Worm (Caenorhabditis elegans) whole organism, young adult: ENCODE results near the gene Y17G7B.23.
A peak's percentile ranks its signal among the peaks of the same experiment; 100 is the strongest.

ENCODE experiments used
- B0019.2 ChIP-seq: fragments of 200-800 bp; sonication (Bioruptor generic); conservative IDR thresholded peaks from 2 replicates; pipeline ENCODE4 v1.3.6; 2022; ENCODE audit warnings: missing genetic modification reagents, missing genetic modification characterization, missing compliant biosample characterization
- B0035.1 ChIP-seq: sonication (generic microtip); optimal IDR thresholded peaks from 2 replicates; lab custom pipeline; 2016; ENCODE audit warnings: missing genetic modification characterization, mild to moderate bottlenecking, missing compliant biosample characterization, missing genotype, missing genetic modification reagents
- B0261.1 ChIP-seq: sonication (generic microtip); optimal IDR thresholded peaks from 2 replicates; lab custom pipeline; 2016; ENCODE audit warnings: mild to moderate bottlenecking, missing genetic modification characterization, moderate library complexity, missing compliant biosample characterization
- F33H1.4 ChIP-seq: fragments of 200-800 bp; sonication (Bioruptor generic); IDR thresholded peaks from 2 replicates; pipeline ENCODE4 v1.3.6; 2022; ENCODE audit warnings: missing genetic modification reagents, missing genetic modification characterization, missing compliant biosample characterization
- F57A8.1 ChIP-seq: fragments of 200-800 bp; sonication (Bioruptor generic); optimal IDR thresholded peaks from 2 replicates; lab custom pipeline; 2018; ENCODE audit warnings: mild to moderate bottlenecking, missing genetic modification characterization, moderate library complexity, missing compliant biosample characterization
- Y53F4B.3 ChIP-seq: fragments of 200-800 bp; sonication (Bioruptor generic); IDR thresholded peaks from 2 replicates; pipeline ENCODE4 v1.3.6; 2022; ENCODE audit warnings: missing genetic modification reagents, missing genetic modification characterization, missing compliant biosample characterization
- Y95B8A.8 ChIP-seq: fragments of 200-800 bp; sonication (Bioruptor generic); IDR thresholded peaks from 2 replicates; pipeline ENCODE4 v1.3.6; 2022; ENCODE audit warnings: missing genetic modification reagents, missing genetic modification characterization, missing compliant biosample characterization
- akir-1 ChIP-seq: fragments of 200-800 bp; sonication (Bioruptor generic); optimal IDR thresholded peaks from 2 replicates; lab custom pipeline; 2018; ENCODE audit warnings: mild to moderate bottlenecking, missing genetic modification characterization, moderate library complexity, missing compliant biosample characterization
- attf-5 ChIP-seq: fragments of 200-800 bp; sonication (Bioruptor generic); optimal IDR thresholded peaks from 2 replicates; lab custom pipeline; 2018; ENCODE audit warnings: mild to moderate bottlenecking, missing genetic modification characterization, missing compliant biosample characterization
- bed-2 ChIP-seq: fragments of 200-800 bp; sonication (Bioruptor generic); IDR thresholded peaks from 2 replicates; pipeline ENCODE4 v1.3.6; 2022; ENCODE audit warnings: missing genetic modification reagents, missing genetic modification characterization, missing compliant biosample characterization
- ceh-100 ChIP-seq: fragments of 200-800 bp; sonication (Bioruptor generic); IDR thresholded peaks from 2 replicates; pipeline ENCODE4 v1.3.6; 2022; ENCODE audit warnings: missing genetic modification reagents, missing genetic modification characterization, missing compliant biosample characterization
- die-1 ChIP-seq: sonication (generic microtip); optimal IDR thresholded peaks from 2 replicates; lab custom pipeline; 2016; ENCODE audit warnings: missing genotype, mild to moderate bottlenecking, missing genetic modification characterization, missing compliant biosample characterization
- dpff-1 ChIP-seq: sonication (generic microtip); optimal IDR thresholded peaks from 2 replicates; lab custom pipeline; 2017; ENCODE audit warnings: mild to moderate bottlenecking, missing genetic modification characterization, missing compliant biosample characterization
- efl-1 ChIP-seq: fragments of 150-350 bp; optimal IDR thresholded peaks from 2 replicates; lab custom pipeline; 2014; ENCODE audit warnings: missing biosample characterization, missing genetic modification reagents, missing genetic modification characterization
- egl-18 ChIP-seq: fragments of 200-800 bp; sonication (Bioruptor generic); IDR thresholded peaks from 2 replicates; pipeline ENCODE4 v1.3.6; 2022; ENCODE audit warnings: missing genetic modification reagents, missing genetic modification characterization, missing compliant biosample characterization
- ets-4 ChIP-seq: fragments of 200-800 bp; sonication (Bioruptor generic); optimal IDR thresholded peaks from 2 replicates; lab custom pipeline; 2018; ENCODE audit warnings: mild to moderate bottlenecking, missing genetic modification characterization, missing compliant biosample characterization
- him-1 ChIP-seq: sonication (generic microtip); optimal IDR thresholded peaks from 2 replicates; lab custom pipeline; 2016; ENCODE audit warnings: missing genotype, missing genetic modification reagents, missing genetic modification characterization, missing compliant biosample characterization
- hlh-12 ChIP-seq: sonication (generic microtip); optimal IDR thresholded peaks from 2 replicates; lab custom pipeline; 2016; ENCODE audit warnings: missing genetic modification characterization, missing compliant biosample characterization
- hmg-1.2 ChIP-seq: fragments of 200-800 bp; sonication (Bioruptor generic); IDR thresholded peaks from 2 replicates; pipeline ENCODE4 v1.3.6; 2022; ENCODE audit warnings: missing genetic modification reagents, missing genetic modification characterization, missing compliant biosample characterization
- let-607 ChIP-seq, 2 experiments: fragments of 200-800 bp in 1 of 2; sonication (Bioruptor generic) in 1 of 2; sonication (generic microtip) in 1 of 2; optimal IDR thresholded peaks; 2 replicates each; lab custom pipeline; 2016 to 2018; ENCODE audit warnings: mild to moderate bottlenecking in 2 of 2, missing compliant biosample characterization in 2 of 2, missing genetic modification characterization in 2 of 2, moderate library complexity in 2 of 2, missing genotype in 1 of 2
- lin-40 ChIP-seq: sonication (generic microtip); optimal IDR thresholded peaks from 2 replicates; lab custom pipeline; 2016; ENCODE audit warnings: missing genetic modification characterization, mild to moderate bottlenecking, missing compliant biosample characterization, missing genotype, missing genetic modification reagents
- lsl-1 ChIP-seq: fragments of 200-800 bp; sonication (Bioruptor generic); optimal IDR thresholded peaks from 2 replicates; lab custom pipeline; 2018; ENCODE audit warnings: mild to moderate bottlenecking, missing genetic modification characterization, moderate library complexity, missing compliant biosample characterization
- lsy-27 ChIP-seq: sonication (generic microtip); optimal IDR thresholded peaks from 2 replicates; lab custom pipeline; 2017; ENCODE audit warnings: missing genetic modification characterization, mild to moderate bottlenecking, missing compliant biosample characterization, antibody characterized with exemption, missing genotype, borderline replicate concordance; ENCODE audit not compliant: insufficient read depth
- madf-10 ChIP-seq: sonication (generic microtip); optimal IDR thresholded peaks from 2 replicates; lab custom pipeline; 2016; ENCODE audit warnings: mild to moderate bottlenecking, missing genetic modification characterization, missing compliant biosample characterization
- madf-3 ChIP-seq: fragments of 200-800 bp; sonication (Bioruptor generic); IDR thresholded peaks from 2 replicates; pipeline ENCODE4 v1.3.6; 2022; ENCODE audit warnings: missing genetic modification reagents, missing genetic modification characterization, missing compliant biosample characterization
- madf-6 ChIP-seq: fragments of 200-800 bp; sonication (Bioruptor generic); IDR thresholded peaks from 2 replicates; pipeline ENCODE4 v1.3.6; 2022; ENCODE audit warnings: missing genetic modification reagents, missing genetic modification characterization, missing compliant biosample characterization
- nfya-1 ChIP-seq: sonication (generic microtip); optimal IDR thresholded peaks from 2 replicates; lab custom pipeline; 2017; ENCODE audit warnings: antibody characterized with exemption, missing compliant biosample characterization, missing genetic modification characterization, borderline replicate concordance; ENCODE audit not compliant: insufficient read depth
- nfyb-1 ChIP-seq: fragments of 200-800 bp; sonication (Bioruptor generic); IDR thresholded peaks from 2 replicates; pipeline ENCODE4 v1.3.6; 2022; ENCODE audit warnings: missing genetic modification reagents, missing genetic modification characterization, missing compliant biosample characterization
- nhr-80 ChIP-seq: sonication (generic microtip); optimal IDR thresholded peaks from 2 replicates; lab custom pipeline; 2016; ENCODE audit warnings: missing genetic modification characterization, missing compliant biosample characterization
- pha-4 ChIP-seq: fragments of 150-350 bp; sonication (generic microtip); optimal IDR thresholded peaks from 2 replicates; lab custom pipeline; 2014; ENCODE audit warnings: missing biosample characterization, missing genetic modification reagents, missing genetic modification characterization
- rcor-1 ChIP-seq: fragments of 200-800 bp; sonication (Bioruptor generic); IDR thresholded peaks from 2 replicates; pipeline ENCODE4 v1.3.6; 2022; ENCODE audit warnings: missing genetic modification reagents, missing genetic modification characterization, missing compliant biosample characterization
- snpc-3.4 ChIP-seq: sonication (generic microtip); optimal IDR thresholded peaks from 2 replicates; lab custom pipeline; 2017; ENCODE audit warnings: missing genetic modification characterization, mild to moderate bottlenecking, missing compliant biosample characterization, antibody characterized with exemption, moderate library complexity, missing genotype, missing genetic modification reagents
- snpc-4 ChIP-seq, 5 experiments: fragments of 150-350 bp in 1 of 5; sonication (generic microtip) in 4 of 5; optimal IDR thresholded peaks; 2 replicates each; lab custom pipeline; 2014 to 2018; ENCODE audit warnings: missing genetic modification characterization in 5 of 5, missing biosample characterization in 3 of 5, antibody characterized with exemption in 2 of 5, mild to moderate bottlenecking in 2 of 5, missing compliant biosample characterization in 2 of 5, missing genotype in 2 of 5, moderate library complexity in 2 of 5, missing genetic modification reagents in 1 of 5
- unc-62 ChIP-seq: fragments of 150-350 bp; optimal IDR thresholded peaks from 2 replicates; lab custom pipeline; 2014; ENCODE audit warnings: missing biosample characterization, missing genetic modification reagents, missing genetic modification characterization
- xnd-1 ChIP-seq: sonication (generic microtip); optimal IDR thresholded peaks from 2 replicates; lab custom pipeline; 2016; ENCODE audit warnings: missing genotype, missing genetic modification reagents, missing genetic modification characterization, missing compliant biosample characterization
- ztf-26 ChIP-seq: sonication (generic microtip); optimal IDR thresholded peaks from 2 replicates; lab custom pipeline; 2017; ENCODE audit warnings: missing genetic modification characterization, missing compliant biosample characterization

Y17G7B.23 gene

DNA sequence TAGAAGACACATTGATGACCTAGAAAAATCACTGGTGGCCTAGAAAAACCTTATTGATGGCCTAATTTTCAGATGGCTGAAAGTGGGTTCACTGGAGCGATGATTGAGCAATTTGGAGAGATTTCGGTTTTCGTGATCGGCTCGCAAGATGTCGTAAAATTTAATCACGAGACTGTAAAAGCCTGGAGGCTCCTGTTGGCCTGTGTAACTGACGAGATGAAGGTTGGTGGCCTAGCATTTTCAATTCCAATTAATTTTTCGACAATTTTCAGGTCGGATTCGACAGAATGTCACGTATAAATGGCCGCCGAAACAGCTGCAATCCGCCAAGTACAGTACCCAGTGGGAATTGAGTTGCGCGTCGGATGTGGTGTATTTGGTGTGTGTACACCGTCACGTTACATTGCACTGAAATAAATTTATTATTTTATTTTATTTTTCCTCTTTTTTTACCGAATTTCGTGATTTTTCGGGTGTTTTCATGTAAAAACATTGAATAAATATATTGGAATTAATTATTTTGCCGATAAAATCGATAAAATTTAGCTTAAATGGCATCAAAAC is 24.4 kb downstream of the Y17G7B.23 start, which contains the start of gene Y17G7B.12:
Y17G7B.12 (plus strand) TSS at position 547 of the 564 bp plus-strand sequence.
- TF ChIP-seq lsy-27 (tag; lab: Kevin White, UChicago) = no peak
- no peak for TF ChIP-seq dpff-1 (tag; lab: Kevin White, UChicago)
- no peak for TF ChIP-seq ceh-100 (GFP tag; lab: Robert Waterston, UW)
- no peak for TF ChIP-seq die-1 (tag; lab: Kevin White, UChicago)

- TF ChIP-seq bed-2 (GFP tag; lab: Robert Waterston, UW) (no peak), unc-62 (GFP tag; lab: Kevin White, UChicago) (peak; percentile 56), nhr-80 (peak; percentile 68), rcor-1 (no peak), madf-6 (GFP tag; lab: Robert Waterston, UW) (peak; percentile 18; the same call in 1 of the 2 replicates), pha-4 (tag; lab: Kevin White, UChicago) (peak; percentile 66), let-607 (tag; optimal IDR thresholded peaks at IDR 0.05; lab: Kevin White, UChicago) (peak; percentile 73 to 80), lsl-1 (GFP tag; lab: Kevin White, UChicago) (peak; percentile 15)
Observed at ce11 chrII:12027697-12028245, 28.8 kb downstream of the Y17G7B.23 start, which contains the start of gene Y17G7B.8. Y17G7B.8 (minus strand) TSS chrII:12027747.

DNA sequence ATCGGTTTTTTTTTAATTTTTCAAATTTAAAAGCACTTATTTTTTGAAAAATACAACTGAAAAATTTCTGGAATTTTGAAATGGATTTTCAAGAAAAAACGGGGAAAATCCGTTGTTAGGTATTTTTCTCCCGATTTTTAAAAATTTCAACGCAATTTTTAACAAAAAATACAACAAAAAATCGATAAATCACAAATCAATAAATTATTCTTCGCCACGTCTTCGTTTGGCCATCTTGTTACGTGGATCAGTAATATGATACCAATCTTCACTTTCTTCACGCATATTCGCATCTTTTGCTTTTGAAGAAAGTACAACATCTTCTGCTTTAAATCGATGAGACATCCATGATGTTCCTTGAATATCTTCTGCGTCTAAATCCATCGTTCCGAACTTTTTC is 29.7 kb downstream of the Y17G7B.23 start:
- TF ChIP-seq attf-5 (GFP tag; lab: Kevin White, UChicago) (no peak), lin-40 (tag; lab: Kevin White, UChicago) (no peak), him-1 (tag; lab: Kevin White, UChicago) (no peak), egl-18 (no peak), F33H1.4 (GFP tag; lab: Robert Waterston, UW) (no peak), Y53F4B.3 (no peak), B0035.1 (tag; lab: Kevin White, UChicago) (no peak)

- no peak for TF ChIP-seq ets-4 (GFP tag; lab: Kevin White, UChicago)
- TF ChIP-seq lsy-27 (tag; lab: Kevin White, UChicago) = no peak
- TF ChIP-seq lsl-1 (GFP tag; lab: Kevin White, UChicago) = peak; percentile 82
- no peak for TF ChIP-seq Y95B8A.8 (GFP tag; lab: Robert Waterston, UW)
- peak; percentile 55 for TF ChIP-seq F33H1.4 (GFP tag; lab: Robert Waterston, UW)
- no peak for TF ChIP-seq snpc-3.4 (tag; lab: Kevin White, UChicago)
- no peak for TF ChIP-seq hmg-1.2 (GFP tag; lab: Robert Waterston, UW)
- no peak for TF ChIP-seq F57A8.1 (GFP tag; lab: Kevin White, UChicago)
- peak; percentile 56 for TF ChIP-seq xnd-1
- TF ChIP-seq B0019.2 (GFP tag; lab: Robert Waterston, UW) = no peak
- TF ChIP-seq nfyb-1 (GFP tag; lab: Robert Waterston, UW) = no peak
- peak; percentile 20 for TF ChIP-seq efl-1 (GFP tag; lab: Kevin White, UChicago)
- TF ChIP-seq hlh-12 (tag; lab: Kevin White, UChicago) = no peak
- TF ChIP-seq madf-6 (GFP tag; lab: Robert Waterston, UW) = peak; percentile 46; the same call in 1 of the 2 replicates
- no peak for TF ChIP-seq ztf-26 (tag; lab: Kevin White, UChicago)
- TF ChIP-seq nfya-1 = no peak
- no peak for TF ChIP-seq B0261.1
- no peak for TF ChIP-seq madf-3
- no peak for TF ChIP-seq akir-1 (GFP tag; lab: Kevin White, UChicago)
- no peak for TF ChIP-seq snpc-4 (GFP tag; optimal IDR thresholded peaks at IDR 0.05; lab: Kevin White, UChicago)
- TF ChIP-seq snpc-4 (tag; optimal IDR thresholded peaks at IDR 0.05; lab: Kevin White, UChicago) = no peak
- TF ChIP-seq madf-10 (tag; lab: Kevin White, UChicago) = no peak
- TF ChIP-seq, all 124 proteins: peak for 5
Observed at ce11 chrII:12036075-12036474, 37.1 kb downstream of the Y17G7B.23 start.
